Fruit fly (Drosophila melanogaster): ENCODE results near the gene TkR86C.

DNA sequence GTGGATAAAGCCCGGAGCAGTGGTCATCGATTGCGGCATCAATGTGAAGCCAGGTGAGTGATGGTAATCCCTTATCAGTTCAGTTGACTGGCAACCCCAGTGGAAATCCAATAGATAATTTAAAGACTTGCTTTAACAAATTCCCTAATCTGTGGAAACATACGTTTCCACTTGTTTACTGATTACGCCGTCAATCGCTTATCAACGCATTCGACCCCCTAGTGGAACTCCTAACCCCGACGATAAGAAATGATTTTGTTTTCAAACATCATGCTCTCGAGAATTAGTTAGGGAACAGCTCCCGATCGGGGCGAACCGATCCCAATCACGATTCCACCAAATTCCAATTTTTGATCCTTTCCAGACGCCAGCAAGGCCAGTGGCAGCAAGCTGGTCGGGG, 50.4 kb downstream of the TkR86C start:
- TF ChIP-seq h (optimal IDR thresholded peaks at IDR 0.05): no peak
- no peak for TF ChIP-seq Sin3A (optimal IDR thresholded peaks at IDR 0.05)
- no peak for TF ChIP-seq psq (optimal IDR thresholded peaks at IDR 0.05)
